Worm (Caenorhabditis elegans): ENCODE data around the gene ZK688.4.

- no peak for TF ChIP-seq nhr-76 (tag; optimal IDR thresholded peaks at IDR 0.05)
- TF ChIP-seq unc-62 (GFP tag; optimal IDR thresholded peaks at IDR 0.05), result no peak
- no peak for TF ChIP-seq cnd-1 (tag; optimal IDR thresholded peaks at IDR 0.05)
Observed at ce11 chrIII:7896925-7897324, 2.1 kb downstream of the ZK688.4 start, which contains the start of gene ZK688.10.

Data from whole organism, mixed stage, embryonic.